Worm (Caenorhabditis elegans): ENCODE results near the gene Y54G2A.10.
"Not testable (repeated sequence)": the region's sequence is repeated elsewhere in the genome, so short reads cannot be mapped to it uniquely, and the experiment has no call there.

Y54G2A.10 gene

ce11 chrIV:2782793-2783540, 16.5 kb upstream of the Y54G2A.10 start, which contains the start of gene Y54G2A.12:
TSS of gene Y54G2A.12 (minus strand) at chrIV:2782843.
- TF ChIP-seq nfya-1 (tag; optimal IDR thresholded peaks at IDR 0.05; ENCODE audit: insufficient read depth) (no peak), lin-39 (tag; optimal IDR thresholded peaks at IDR 0.05) (no peak), ztf-4 (tag; optimal IDR thresholded peaks at IDR 0.05) (no peak), ztf-11 (tag; optimal IDR thresholded peaks at IDR 0.05) (no peak), fkh-10 (GFP tag; optimal IDR thresholded peaks at IDR 0.05) (no peak), mdl-1 (tag; optimal IDR thresholded peaks at IDR 0.05) (no peak), daf-12 (tag; optimal IDR thresholded peaks at IDR 0.05) (no peak), eor-1 (tag; optimal IDR thresholded peaks at IDR 0.05) (no peak)

ce11 chrIV:2785057-2785456, 14.4 kb upstream of the Y54G2A.10 start:
- no peak for TF ChIP-seq fos-1 (tag; optimal IDR thresholded peaks at IDR 0.05)
- TF ChIP-seq pha-4 (tag; optimal IDR thresholded peaks at IDR 0.05), result peak; percentile 82
- TF ChIP-seq ceh-28 (tag; optimal IDR thresholded peaks at IDR 0.05), result peak; percentile 6
- no peak for TF ChIP-seq egl-27 (tag; optimal IDR thresholded peaks at IDR 0.05)
- no peak for TF ChIP-seq daf-12 (tag; optimal IDR thresholded peaks at IDR 0.05)
- TF ChIP-seq nfya-1 (tag; optimal IDR thresholded peaks at IDR 0.05; ENCODE audit: insufficient read depth), result peak; percentile 45
- TF ChIP-seq R02D3.7 (tag; optimal IDR thresholded peaks at IDR 0.05), result no peak
- no peak for TF ChIP-seq hmg-11 (tag; optimal IDR thresholded peaks at IDR 0.05)
- TF ChIP-seq nhr-23 (tag; optimal IDR thresholded peaks at IDR 0.05), result peak; percentile 40
- no peak for TF ChIP-seq ZK546.5 (tag; optimal IDR thresholded peaks at IDR 0.05)
- no peak for TF ChIP-seq ceh-9 (tag; optimal IDR thresholded peaks at IDR 0.05)
- no peak for TF ChIP-seq fkh-2 (tag; optimal IDR thresholded peaks at IDR 0.05)
- peak; percentile 40 for TF ChIP-seq lin-15B (tag; optimal IDR thresholded peaks at IDR 0.05)
- TF ChIP-seq ama-1 (optimal IDR thresholded peaks at IDR 0.05), result no peak
- TF ChIP-seq ztf-4 (tag; optimal IDR thresholded peaks at IDR 0.05), result no peak
- no peak for TF ChIP-seq nhr-12 (tag; optimal IDR thresholded peaks at IDR 0.05)
- no peak for TF ChIP-seq lsy-12 (tag; optimal IDR thresholded peaks at IDR 0.05)
- TF ChIP-seq mdl-1 (tag; optimal IDR thresholded peaks at IDR 0.05), result no peak
- no peak for TF ChIP-seq nhr-25 (tag; optimal IDR thresholded peaks at IDR 0.05)
- TF ChIP-seq elt-3 (tag; optimal IDR thresholded peaks at IDR 0.05), result no peak
- TF ChIP-seq elt-2 (tag; optimal IDR thresholded peaks at IDR 0.05), result peak; percentile 25
- no peak for TF ChIP-seq snpc-4 (tag; optimal IDR thresholded peaks at IDR 0.05)

ce11 chrIV:2788389-2788788, 11.1 kb upstream of the Y54G2A.10 start, which contains the start of gene atln-1:
TSS of gene atln-1 (plus strand) at chrIV:2788689.
- not testable (repeated sequence) for TF ChIP-seq mdl-1, tbx-2, nhr-12 (tag; optimal IDR thresholded peaks at IDR 0.05)

- TF ChIP-seq unc-39 (tag; optimal IDR thresholded peaks at IDR 0.05), result no peak
- no peak for TF ChIP-seq daf-12 (tag; optimal IDR thresholded peaks at IDR 0.05)
- peak; percentile 88 for TF ChIP-seq nfya-1 (tag; optimal IDR thresholded peaks at IDR 0.05; ENCODE audit: insufficient read depth)
- TF ChIP-seq R02D3.7 (tag; optimal IDR thresholded peaks at IDR 0.05), result no peak
Measured at ce11 chrIV:2793956-2794355, 5.5 kb upstream of the Y54G2A.10 start.

- peak; percentile 84 for TF ChIP-seq pha-4 (tag; optimal IDR thresholded peaks at IDR 0.05)
- TF ChIP-seq elt-2 (tag; optimal IDR thresholded peaks at IDR 0.05), result peak; percentile 82
- peak; percentile 74 for TF ChIP-seq pqm-1 (tag; optimal IDR thresholded peaks at IDR 0.05)
- no peak for TF ChIP-seq ceh-82 (tag; optimal IDR thresholded peaks at IDR 0.05)
- TF ChIP-seq skn-1 (tag; optimal IDR thresholded peaks at IDR 0.05), result peak; percentile 35
- no peak for TF ChIP-seq fkh-10 (GFP tag; optimal IDR thresholded peaks at IDR 0.05)
Measured at ce11 chrIV:2798339-2798738, 1.1 kb upstream of the Y54G2A.10 start, which contains the start of gene Y54G2A.52. TSS of gene Y54G2A.52 (minus strand) at chrIV:2798686.

- TF ChIP-seq eor-1 (tag; optimal IDR thresholded peaks at IDR 0.05), result no peak
- TF ChIP-seq pha-4 (tag; optimal IDR thresholded peaks at IDR 0.05), result no peak
Measured at ce11 chrIV:2799890-2800289, 401 bp downstream of the Y54G2A.10 start.

Measured in whole organism, L3 larva.